Worm (Caenorhabditis elegans) whole organism, late embryonic: ENCODE measurements around the gene srw-23.

Experiments
- ama-1 ChIP-seq: fragments of 150-350 bp; optimal IDR thresholded peaks from 2 replicates; lab custom pipeline; 2014
- elt-2 ChIP-seq: sonication (generic microtip); optimal IDR thresholded peaks from 2 replicates; lab custom pipeline; 2016; ENCODE audit warnings: missing genetic modification reagents, missing genetic modification characterization, missing compliant biosample characterization
- pha-4 ChIP-seq: fragments of 150-350 bp; optimal IDR thresholded peaks from 2 replicates; lab custom pipeline; 2018; ENCODE audit warnings: missing biosample characterization, missing genetic modification reagents, missing genetic modification characterization
- pqm-1 ChIP-seq: sonication (generic microtip); optimal IDR thresholded peaks from 2 replicates; lab custom pipeline; 2016; ENCODE audit warnings: missing genetic modification characterization, missing compliant biosample characterization

- no peak for TF ChIP-seq elt-2 (tag; lab: Kevin White, UChicago)
- no peak for TF ChIP-seq pqm-1
- TF ChIP-seq ama-1 (lab: Kevin White, UChicago): no peak
- no peak for TF ChIP-seq pha-4 (tag; lab: Kevin White, UChicago)
Observed at ce11 chrV:16919675-16920074, 45.9 kb downstream of the srw-23 start.
